Worm (Caenorhabditis elegans): ENCODE data around the gene C01F1.6.

- no peak for TF ChIP-seq pha-4 (tag; optimal IDR thresholded peaks at IDR 0.05)
- no peak for TF ChIP-seq ces-1 (GFP tag; optimal IDR thresholded peaks at IDR 0.05)
- no peak for TF ChIP-seq lsy-2 (tag; optimal IDR thresholded peaks at IDR 0.05)
- TF ChIP-seq unc-62 (GFP tag; optimal IDR thresholded peaks at IDR 0.05): no peak
- no peak for TF ChIP-seq lin-32 (GFP tag; optimal IDR thresholded peaks at IDR 0.05)
- TF ChIP-seq ztf-11 (tag; optimal IDR thresholded peaks at IDR 0.05): no peak
- no peak for TF ChIP-seq unc-39 (tag; optimal IDR thresholded peaks at IDR 0.05)
- no peak for TF ChIP-seq lin-13 (tag; optimal IDR thresholded peaks at IDR 0.05)
- no peak for TF ChIP-seq nhr-12 (tag; optimal IDR thresholded peaks at IDR 0.05)
- TF ChIP-seq elt-3 (tag; optimal IDR thresholded peaks at IDR 0.05): no peak
Observed at ce11 chrII:4267711-4268110, 20.3 kb downstream of the C01F1.6 start.
